Worm (Caenorhabditis elegans) whole organism, L4/young adult: ENCODE results near the gene T06C12.11.

Experiments used
- W03F9.2 ChIP-seq: fragments of 150-350 bp; optimal IDR thresholded peaks from 2 replicates; lab custom pipeline; 2014; ENCODE audit warnings: missing biosample characterization, missing genetic modification characterization
- dao-5 ChIP-seq: sonication (generic microtip); optimal IDR thresholded peaks from 2 replicates; lab custom pipeline; 2016; ENCODE audit warnings: missing genotype, missing genetic modification characterization, moderate library complexity, missing compliant biosample characterization

DNA sequence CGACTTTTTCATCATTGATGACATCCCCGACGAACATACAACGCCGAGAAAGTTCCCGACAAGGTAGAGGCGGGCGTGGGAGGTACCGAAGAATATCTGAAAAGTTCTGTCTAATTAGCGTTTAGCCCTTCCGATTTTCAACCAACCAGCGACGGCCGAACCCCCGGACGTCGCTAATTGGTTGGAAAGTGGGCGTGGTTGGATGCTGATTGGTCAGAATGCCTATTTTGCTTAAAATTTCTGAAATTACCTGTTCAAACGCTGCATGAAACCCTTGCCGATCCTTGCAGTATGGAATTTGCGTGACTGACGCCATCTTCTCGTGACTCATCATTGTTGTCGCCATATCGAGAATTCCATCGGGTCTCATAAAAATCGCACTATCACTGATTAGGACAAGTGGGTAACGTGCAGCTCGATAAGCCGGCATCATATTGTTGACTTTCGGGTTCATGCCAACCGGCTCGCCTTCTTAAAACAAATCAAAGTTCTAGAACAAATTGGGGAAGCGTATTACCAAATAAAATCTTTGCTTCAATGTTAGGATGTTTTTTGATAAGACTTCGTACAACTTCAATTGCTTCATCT is 5.0 kb upstream of the T06C12.11 start:
- TF ChIP-seq dao-5 (tag; lab: Kevin White, UChicago) (no peak), W03F9.2 (tag; lab: Kevin White, UChicago) (no peak)
